Fruit fly (Drosophila melanogaster) whole organism, wandering third instar larva: ENCODE measurements around the gene Myt1.
A peak's percentile ranks its signal among the peaks of the same experiment; 100 is the strongest.

ENCODE experiments used
- Abd-B ChIP-seq: fragments of >200 bp; optimal IDR thresholded peaks from 2 replicates; lab custom pipeline; 2017; ENCODE audit warnings: missing biosample characterization, missing genetic modification characterization
- CG32264 ChIP-seq: fragments of 200-800 bp; sonication (Bioruptor generic); optimal IDR thresholded peaks from 2 replicates; lab custom pipeline; 2016; ENCODE audit warnings: missing biosample characterization, missing genetic modification characterization
- CG9705 ChIP-seq: fragments of 200-800 bp; sonication (Bioruptor generic); optimal IDR thresholded peaks from 2 replicates; lab custom pipeline; 2018; ENCODE audit warnings: missing biosample characterization, mild to moderate bottlenecking, missing genetic modification characterization
- Dfd ChIP-seq: fragments of >200 bp; optimal IDR thresholded peaks from 2 replicates; lab custom pipeline; 2017; ENCODE audit warnings: missing biosample characterization, missing genetic modification characterization
- Dif ChIP-seq: fragments of 200-275, 200-300 bp; sonication (Bioruptor generic); optimal IDR thresholded peaks from 2 replicates; lab custom pipeline; 2018; ENCODE audit warnings: missing biosample characterization, missing genetic modification characterization; ENCODE audit not compliant: partially characterized antibody
- GATAd ChIP-seq: sonication (Bioruptor generic); optimal IDR thresholded peaks from 2 replicates; lab custom pipeline; 2016; ENCODE audit warnings: missing biosample characterization, missing genetic modification characterization
- HLH106 ChIP-seq: fragments of 200-800 bp; optimal IDR thresholded peaks from 3 replicates; lab custom pipeline; 2019; ENCODE audit warnings: missing biosample characterization, mild to moderate bottlenecking, missing genetic modification characterization, moderate library complexity
- Hr78 ChIP-seq: fragments of >200 bp; optimal IDR thresholded peaks from 2 replicates; lab custom pipeline; 2017; ENCODE audit warnings: missing biosample characterization, missing genetic modification characterization
- Hr83 ChIP-seq: fragments of 200-300 bp; sonication (Bioruptor generic); optimal IDR thresholded peaks from 2 replicates; lab custom pipeline; 2016; ENCODE audit warnings: missing biosample characterization, mild to moderate bottlenecking, missing genetic modification characterization, moderate library complexity; ENCODE audit not compliant: poor library complexity, severe bottlenecking
- Jra ChIP-seq: sonication (Bioruptor generic); optimal IDR thresholded peaks from 2 replicates; lab custom pipeline; 2016; ENCODE audit warnings: missing biosample characterization, missing genetic modification characterization
- N ChIP-seq: fragments of >200 bp; optimal IDR thresholded peaks from 2 replicates; lab custom pipeline; 2018; ENCODE audit warnings: missing biosample characterization, missing external identifiers, missing genetic modification characterization
- OdsH ChIP-seq: fragments of 200-800 bp; sonication (Bioruptor generic); optimal IDR thresholded peaks from 2 replicates; lab custom pipeline; 2016; ENCODE audit warnings: missing biosample characterization, mild to moderate bottlenecking, missing genetic modification characterization
- Rel ChIP-seq, 2 experiments: fragments of 200-800 bp; sonication (Bioruptor generic) in 1 of 2; optimal IDR thresholded peaks; 2 replicates in 1 of 2; 3 replicates in 1 of 2; lab custom pipeline; 2016 to 2019; ENCODE audit warnings: mild to moderate bottlenecking in 2 of 2, missing biosample characterization in 2 of 2, missing genetic modification characterization in 2 of 2, moderate library complexity in 1 of 2
- Sp1 ChIP-seq: fragments of 200-800 bp; sonication (Bioruptor generic); optimal IDR thresholded peaks from 3 replicates; lab custom pipeline; 2019; ENCODE audit warnings: missing biosample characterization, mild to moderate bottlenecking, missing genetic modification characterization, moderate library complexity
- br ChIP-seq: fragments of 200-800 bp; sonication (Bioruptor generic); optimal IDR thresholded peaks from 2 replicates; lab custom pipeline; 2016; ENCODE audit warnings: missing biosample characterization, missing genetic modification characterization
- brk ChIP-seq: fragments of 200-800 bp; sonication (Bioruptor generic); optimal IDR thresholded peaks from 2 replicates; lab custom pipeline; 2016; ENCODE audit warnings: missing biosample characterization, mild to moderate bottlenecking, missing genetic modification characterization
- dl ChIP-seq, 2 experiments: fragments of 175-275, 200-275 bp in 1 of 2; fragments of 200-275 bp in 1 of 2; sonication (Bioruptor generic); optimal IDR thresholded peaks; lab custom pipeline; 2018; ENCODE audit warnings: mild to moderate bottlenecking in 2 of 2, missing biosample characterization in 2 of 2, missing genetic modification characterization in 2 of 2, moderate library complexity in 2 of 2; ENCODE audit not compliant: partially characterized antibody in 2 of 2, insufficient read depth in 1 of 2
- dmrt93B ChIP-seq: fragments of 200-800 bp; sonication (Bioruptor generic); optimal IDR thresholded peaks from 2 replicates; lab custom pipeline; 2018; ENCODE audit warnings: missing biosample characterization, mild to moderate bottlenecking, missing genetic modification characterization
- ey ChIP-seq: fragments of 200-800 bp; sonication (Bioruptor generic); optimal IDR thresholded peaks from 2 replicates; lab custom pipeline; 2016; ENCODE audit warnings: missing biosample characterization, missing genetic modification characterization
- foxo ChIP-seq, 2 experiments: fragments of 200-800 bp; sonication (Bioruptor generic); optimal IDR thresholded peaks; 2 replicates in 1 of 2; 3 replicates in 1 of 2; lab custom pipeline; 2016 to 2017; ENCODE audit warnings: missing biosample characterization in 2 of 2, missing genetic modification characterization in 2 of 2
- fru ChIP-seq: fragments of 200-800 bp; sonication (Bioruptor generic); optimal IDR thresholded peaks from 3 replicates; lab custom pipeline; 2016; ENCODE audit warnings: missing biosample characterization, mild to moderate bottlenecking, missing genetic modification characterization
- h ChIP-seq: fragments of 200-800 bp; sonication (Bioruptor generic); optimal IDR thresholded peaks from 3 replicates; lab custom pipeline; 2016; ENCODE audit warnings: missing biosample characterization, mild to moderate bottlenecking, missing genetic modification characterization
- jim ChIP-seq: fragments of 175-275, 200-325 bp; sonication (Bioruptor generic); optimal IDR thresholded peaks from 2 replicates; lab custom pipeline; 2016; ENCODE audit warnings: missing biosample characterization, mild to moderate bottlenecking, missing genetic modification characterization
- lola ChIP-seq: fragments of >200 bp; optimal IDR thresholded peaks from 2 replicates; lab custom pipeline; 2017; ENCODE audit warnings: missing biosample characterization, missing genetic modification characterization
- pan ChIP-seq: fragments of >200 bp; optimal IDR thresholded peaks from 2 replicates; lab custom pipeline; 2017
- psq ChIP-seq: fragments of 200-800 bp; sonication (Bioruptor generic); optimal IDR thresholded peaks from 3 replicates; lab custom pipeline; 2017; ENCODE audit warnings: missing biosample characterization, mild to moderate bottlenecking, missing genetic modification characterization, moderate library complexity
- rgr ChIP-seq: fragments of 200-800 bp; sonication (Bioruptor generic); optimal IDR thresholded peaks from 3 replicates; lab custom pipeline; 2016; ENCODE audit warnings: missing biosample characterization, mild to moderate bottlenecking, missing genetic modification characterization
- sv ChIP-seq: fragments of 200-800 bp; sonication (Bioruptor generic); optimal IDR thresholded peaks from 3 replicates; lab custom pipeline; 2016; ENCODE audit warnings: missing biosample characterization, missing genetic modification characterization
- tai ChIP-seq: sonication (Bioruptor generic); optimal IDR thresholded peaks from 2 replicates; lab custom pipeline; 2016; ENCODE audit warnings: missing biosample characterization, missing genetic modification characterization
- usp ChIP-seq: fragments of >200 bp; optimal IDR thresholded peaks from 2 replicates; lab custom pipeline; 2017; ENCODE audit warnings: missing biosample characterization, missing genetic modification characterization
- woc ChIP-seq: sonication (Bioruptor generic); optimal IDR thresholded peaks from 2 replicates; lab custom pipeline; 2016; ENCODE audit warnings: missing biosample characterization, mild to moderate bottlenecking, missing genetic modification characterization

Gene Myt1

dm6 chr3L:5752903-5753604 is 26.3 kb downstream of the Myt1 start, which contains the start of gene Usp47:
Gene Usp47 (plus strand): TSS chr3L:5752973.
- no peak for TF ChIP-seq brk (GFP tag; lab: Kevin White, UChicago)
- TF ChIP-seq rgr (GFP tag; lab: Kevin White, UChicago) = peak; percentile 24
- TF ChIP-seq ey (GFP tag; lab: Kevin White, UChicago) = no peak
- no peak for TF ChIP-seq Rel (GFP tag; optimal IDR thresholded peaks at IDR 0.05; lab: Kevin White, UChicago)
- TF ChIP-seq Rel (tag; optimal IDR thresholded peaks at IDR 0.05; lab: Kevin White, UChicago) = peak; percentile 14
- peak; percentile 70 for TF ChIP-seq Hr78 (GFP tag; lab: Kevin White, UChicago)
- peak; percentile 6 for TF ChIP-seq Sp1 (GFP tag; lab: Kevin White, UChicago)
- peak; percentile 79 for TF ChIP-seq N
- peak; percentile 29 for TF ChIP-seq h (GFP tag; lab: Kevin White, UChicago)

dm6 chr3L:5751740-5752579 is 27.4 kb downstream of the Myt1 start, which contains the start of gene DnaJ-1:
Gene DnaJ-1 (minus strand): TSS chr3L:5752189.
- no peak for TF ChIP-seq dmrt93B (GFP tag; lab: Kevin White, UChicago)
- TF ChIP-seq tai (GFP tag; lab: Kevin White, UChicago) = no peak
- TF ChIP-seq Abd-B = no peak
- TF ChIP-seq h (GFP tag; lab: Kevin White, UChicago) = peak; percentile 44
- no peak for TF ChIP-seq psq (GFP tag; lab: Kevin White, UChicago)
- peak; percentile 79 for TF ChIP-seq Sp1 (GFP tag; lab: Kevin White, UChicago)
- peak; percentile 12 for TF ChIP-seq br (GFP tag; lab: Kevin White, UChicago)
- no peak for TF ChIP-seq usp
- TF ChIP-seq ey (GFP tag; lab: Kevin White, UChicago) = no peak
- peak; percentile 51 for TF ChIP-seq rgr (GFP tag; lab: Kevin White, UChicago)
- peak; percentile 27 for TF ChIP-seq Jra (GFP tag; lab: Kevin White, UChicago)
- TF ChIP-seq Hr78 (GFP tag; lab: Kevin White, UChicago) = no peak
- peak; percentile 18 for TF ChIP-seq OdsH (GFP tag; lab: Kevin White, UChicago)
- peak; percentile 72 for TF ChIP-seq Hr83
- TF ChIP-seq brk (GFP tag; lab: Kevin White, UChicago) = no peak
- peak; percentile 61 for TF ChIP-seq woc
- no peak for TF ChIP-seq jim (GFP tag; lab: Kevin White, UChicago)
- no peak for TF ChIP-seq GATAd
- TF ChIP-seq lola (GFP tag; lab: Kevin White, UChicago) = no peak
- no peak for TF ChIP-seq CG9705 (GFP tag; lab: Kevin White, UChicago)
- TF ChIP-seq HLH106 (tag; lab: Kevin White, UChicago) = peak; percentile 8
- TF ChIP-seq sv = no peak
- peak; percentile 23 for TF ChIP-seq fru
- TF ChIP-seq CG32264 (GFP tag; lab: Kevin White, UChicago) = peak; percentile 10
- TF ChIP-seq Dif = no peak
- peak in 1 of 2 experiments; percentile 37 for TF ChIP-seq foxo (GFP tag; optimal IDR thresholded peaks at IDR 0.05; lab: Kevin White, UChicago)
- no peak for TF ChIP-seq N
- no peak for TF ChIP-seq Dfd (GFP tag; lab: Kevin White, UChicago)
- no peak for TF ChIP-seq dl (GFP tag; optimal IDR thresholded peaks at IDR 0.05; lab: Kevin White, UChicago; ENCODE audit: insufficient read depth in 1 of 2, partially characterized antibody in 2 of 2)

dm6 chr3L:5751417-5751739 is 28.0 kb downstream of the Myt1 start:
- TF ChIP-seq ey (GFP tag; lab: Kevin White, UChicago) (no peak), lola (GFP tag; lab: Kevin White, UChicago) (no peak), Rel (GFP tag; optimal IDR thresholded peaks at IDR 0.05; lab: Kevin White, UChicago) (no peak), Rel (tag; optimal IDR thresholded peaks at IDR 0.05; lab: Kevin White, UChicago) (peak; percentile 97), pan (no peak), OdsH (GFP tag; lab: Kevin White, UChicago) (no peak), rgr (GFP tag; lab: Kevin White, UChicago) (no peak), Dfd (GFP tag; lab: Kevin White, UChicago) (no peak)
